Fruit fly (Drosophila melanogaster) whole organism, embryonic: ENCODE measurements around the gene Vps29.

ENCODE experiments used
- Atf3 ChIP-seq: fragments of 200-800 bp; sonication (Bioruptor generic); optimal IDR thresholded peaks from 3 replicates; lab custom pipeline; 2016; ENCODE audit warnings: missing biosample characterization, missing genetic modification characterization
- Awh ChIP-seq: fragments of 200-800 bp; sonication (Bioruptor generic); IDR thresholded peaks from 2 replicates; pipeline ENCODE4, ENCODE4 v1.3.6; 2022; ENCODE audit warnings: missing biosample characterization, missing genetic modification characterization
- B-H1 ChIP-seq: fragments of 200-800 bp; sonication (Bioruptor generic); IDR thresholded peaks from 3 replicates; pipeline ENCODE4 v1.3.6; 2022; ENCODE audit warnings: missing biosample characterization, missing genetic modification characterization
- Bteb2 ChIP-seq: fragments of 200-800 bp; sonication (Bioruptor generic); optimal IDR thresholded peaks from 2 replicates; lab custom pipeline; 2016; ENCODE audit warnings: missing biosample characterization, missing genetic modification characterization
- CG11696 ChIP-seq: fragments of 200-800 bp; sonication (Bioruptor generic); IDR thresholded peaks from 2 replicates; pipeline ENCODE4 v1.3.6; 2022; ENCODE audit warnings: missing biosample characterization, missing genetic modification characterization
- CG14667 ChIP-seq: fragments of 200-800 bp; sonication (Bioruptor generic); IDR thresholded peaks from 2 replicates; pipeline ENCODE4 v1.3.6; 2022; ENCODE audit warnings: missing biosample characterization, missing genetic modification characterization
- CG1603 ChIP-seq: fragments of 200-800 bp; sonication (Bioruptor generic); optimal IDR thresholded peaks from 2 replicates; lab custom pipeline; 2019; ENCODE audit warnings: missing biosample characterization, mild to moderate bottlenecking, missing genetic modification characterization, moderate library complexity
- CG1647 ChIP-seq: fragments of 200-800 bp; sonication (Bioruptor generic); optimal IDR thresholded peaks from 3 replicates; lab custom pipeline; 2016; ENCODE audit warnings: missing biosample characterization, missing genetic modification characterization
- CG16815 ChIP-seq: fragments of 200-800 bp; sonication (Bioruptor generic); optimal IDR thresholded peaks from 3 replicates; lab custom pipeline; 2017; ENCODE audit warnings: missing biosample characterization, mild to moderate bottlenecking, missing genetic modification characterization
- CG17612 ChIP-seq: fragments of 200-800 bp; sonication (Bioruptor generic); IDR thresholded peaks from 2 replicates; pipeline ENCODE4 v1.3.6; 2022; ENCODE audit warnings: missing biosample characterization, missing genetic modification characterization
- CG18011 ChIP-seq: fragments of 200-800 bp; sonication (Bioruptor generic); optimal IDR thresholded peaks from 2 replicates; lab custom pipeline; 2017; ENCODE audit warnings: missing biosample characterization, missing genetic modification characterization, mild to moderate bottlenecking, moderate library complexity, missing genotype
- CG2875 ChIP-seq: fragments of 200-800 bp; sonication (Bioruptor generic); optimal IDR thresholded peaks from 2 replicates; lab custom pipeline; 2017; ENCODE audit warnings: missing biosample characterization, mild to moderate bottlenecking, missing genetic modification characterization, missing genetic modification reagents
- CG31388 ChIP-seq: fragments of 200-800 bp; sonication (Bioruptor generic); optimal IDR thresholded peaks from 2 replicates; lab custom pipeline; 2016; ENCODE audit warnings: missing biosample characterization, missing genetic modification characterization
- CG3281 ChIP-seq: fragments of 200-800 bp; sonication (Bioruptor generic); optimal IDR thresholded peaks from 3 replicates; lab custom pipeline; 2017; ENCODE audit warnings: missing biosample characterization, mild to moderate bottlenecking, missing genetic modification characterization
- CG4707 ChIP-seq: fragments of 200-800 bp; sonication (Bioruptor generic); optimal IDR thresholded peaks from 2 replicates; lab custom pipeline; 2018; ENCODE audit warnings: missing biosample characterization, mild to moderate bottlenecking, missing genetic modification characterization, moderate library complexity
- CG6175 ChIP-seq: fragments of 200-800 bp; sonication (Bioruptor generic); IDR thresholded peaks from 3 replicates; pipeline ENCODE4 v1.3.6; 2022; ENCODE audit warnings: missing biosample characterization, missing genetic modification characterization
- CG7963 ChIP-seq: fragments of 200-800 bp; sonication (Bioruptor generic); IDR thresholded peaks from 3 replicates; pipeline ENCODE4 v1.3.6; 2022; ENCODE audit warnings: missing biosample characterization, missing genetic modification characterization; ENCODE audit not compliant: partially characterized antibody
- CG8290 ChIP-seq, 3 experiments: fragments of 200-800 bp; sonication (Bioruptor generic); optimal IDR thresholded peaks; 2 replicates each; lab custom pipeline; 2016 to 2019; ENCODE audit warnings: missing biosample characterization in 3 of 3, missing genetic modification characterization in 3 of 3, mild to moderate bottlenecking in 2 of 3, moderate library complexity in 1 of 3
- Dip3 ChIP-seq: fragments of 200-800 bp; sonication (Bioruptor generic); optimal IDR thresholded peaks from 3 replicates; lab custom pipeline; 2016; ENCODE audit warnings: missing biosample characterization, missing genetic modification characterization
- Doc3 ChIP-seq: fragments of 200-800 bp; sonication (Bioruptor generic); IDR thresholded peaks from 3 replicates; pipeline ENCODE4 v1.3.6; 2022; ENCODE audit warnings: missing biosample characterization, missing genetic modification characterization; ENCODE audit not compliant: partially characterized antibody
- Drgx ChIP-seq: fragments of 200-800 bp; sonication (Bioruptor generic); IDR thresholded peaks from 2 replicates; pipeline ENCODE4 v1.3.6; 2022; ENCODE audit warnings: missing biosample characterization, missing genetic modification characterization
- E2f1 ChIP-seq: fragments of 200-800 bp; sonication (Bioruptor generic); IDR thresholded peaks from 2 replicates; pipeline ENCODE4 v1.3.6; 2022; ENCODE audit warnings: missing biosample characterization, missing genetic modification characterization
- Hmr ChIP-seq: fragments of 200-800 bp; sonication (Bioruptor generic); optimal IDR thresholded peaks from 3 replicates; lab custom pipeline; 2017; ENCODE audit warnings: mild to moderate bottlenecking, missing biosample characterization, missing genetic modification reagents, missing genetic modification characterization
- NC2α ChIP-seq: fragments of 200-800 bp; sonication (Bioruptor generic); optimal IDR thresholded peaks from 2 replicates; lab custom pipeline; 2016; ENCODE audit warnings: missing biosample characterization, missing genetic modification characterization
- Nf-YB ChIP-seq: fragments of 200-800 bp; sonication (Bioruptor generic); optimal IDR thresholded peaks from 3 replicates; lab custom pipeline; 2019; ENCODE audit warnings: missing biosample characterization, mild to moderate bottlenecking, missing genetic modification characterization, moderate library complexity
- Oaz ChIP-seq: fragments of 200-800 bp; sonication (Bioruptor generic); IDR thresholded peaks from 2 replicates; pipeline ENCODE4 v1.3.6; 2022; ENCODE audit warnings: missing biosample characterization, missing genetic modification characterization
- Optix ChIP-seq: fragments of 200-800 bp; sonication (Bioruptor generic); IDR thresholded peaks from 3 replicates; pipeline ENCODE4 v1.3.6; 2022; ENCODE audit warnings: missing biosample characterization, missing genetic modification characterization
- Pdp1 ChIP-seq, 2 experiments: fragments of 200-800 bp; sonication (Bioruptor generic); optimal IDR thresholded peaks; 3 replicates each; lab custom pipeline; 2016; ENCODE audit warnings: missing biosample characterization in 2 of 2, missing genetic modification characterization in 2 of 2, mild to moderate bottlenecking in 1 of 2, moderate library complexity in 1 of 2
- Sry-δ ChIP-seq: fragments of 200-800 bp; sonication (Bioruptor generic); optimal IDR thresholded peaks from 2 replicates; lab custom pipeline; 2016; ENCODE audit warnings: missing biosample characterization, missing genetic modification characterization
- Ssrp ChIP-seq: fragments of 200-800 bp; sonication (Bioruptor generic); optimal IDR thresholded peaks from 2 replicates; lab custom pipeline; 2018; ENCODE audit warnings: missing biosample characterization, mild to moderate bottlenecking, missing genetic modification characterization, moderate library complexity
- TFAM ChIP-seq: fragments of 200-800 bp; sonication (Bioruptor generic); optimal IDR thresholded peaks from 2 replicates; lab custom pipeline; 2017; ENCODE audit warnings: missing biosample characterization, missing genetic modification characterization, inconsistent platforms
- ase ChIP-seq: fragments of 200-800 bp; sonication (Bioruptor generic); IDR thresholded peaks from 3 replicates; pipeline ENCODE4 v1.3.6; 2022; ENCODE audit warnings: missing biosample characterization, missing genetic modification characterization
- bigmax ChIP-seq: fragments of 200-800 bp; sonication (Bioruptor generic); optimal IDR thresholded peaks from 2 replicates; lab custom pipeline; 2018; ENCODE audit warnings: missing biosample characterization, mild to moderate bottlenecking, missing genetic modification characterization
- chif ChIP-seq, 2 experiments: fragments of 200-800 bp; sonication (Bioruptor generic); optimal IDR thresholded peaks; 3 replicates each; lab custom pipeline; 2016; ENCODE audit warnings: missing biosample characterization in 2 of 2, missing genetic modification characterization in 2 of 2
- chn ChIP-seq: fragments of 200-800 bp; sonication (Bioruptor generic); optimal IDR thresholded peaks from 2 replicates; lab custom pipeline; 2016; ENCODE audit warnings: missing biosample characterization, missing genetic modification characterization
- ci ChIP-seq: fragments of 200-800 bp; sonication (Bioruptor generic); IDR thresholded peaks from 3 replicates; pipeline ENCODE4 v1.3.6; 2022; ENCODE audit warnings: missing biosample characterization, missing genetic modification characterization
- cwo ChIP-seq: fragments of 200-800 bp; sonication (Bioruptor generic); optimal IDR thresholded peaks from 3 replicates; lab custom pipeline; 2017; ENCODE audit warnings: missing biosample characterization, missing genetic modification characterization, mild to moderate bottlenecking, moderate library complexity, missing genetic modification reagents
- dan ChIP-seq: fragments of 200-800 bp; sonication (Bioruptor generic); IDR thresholded peaks from 2 replicates; pipeline ENCODE4 v1.3.6; 2022; ENCODE audit warnings: missing biosample characterization, missing genetic modification characterization
- dmrt11E ChIP-seq: fragments of 200-800 bp; sonication (Bioruptor generic); optimal IDR thresholded peaks from 3 replicates; lab custom pipeline; 2018; ENCODE audit warnings: missing biosample characterization, mild to moderate bottlenecking, missing genetic modification characterization, moderate library complexity
- esg ChIP-seq: fragments of 200-800 bp; sonication (Bioruptor generic); conservative IDR thresholded peaks from 2 replicates; pipeline ENCODE4 v1.3.6; 2022; ENCODE audit warnings: missing biosample characterization, missing genetic modification characterization
- gem ChIP-seq: fragments of 200-800 bp; sonication (Bioruptor generic); optimal IDR thresholded peaks from 2 replicates; lab custom pipeline; 2019; ENCODE audit warnings: missing biosample characterization, mild to moderate bottlenecking, missing genetic modification characterization, moderate library complexity
- ham ChIP-seq: fragments of 200-800 bp; sonication (Bioruptor generic); IDR thresholded peaks from 2 replicates; pipeline ENCODE4 v1.3.6; 2022; ENCODE audit warnings: missing biosample characterization, missing genetic modification characterization
- pfk ChIP-seq: fragments of 200-800 bp; sonication (Bioruptor generic); optimal IDR thresholded peaks from 2 replicates; lab custom pipeline; 2018; ENCODE audit warnings: missing biosample characterization, mild to moderate bottlenecking, missing genetic modification characterization, moderate library complexity
- pum ChIP-seq: fragments of 200-800 bp; sonication (Bioruptor generic); optimal IDR thresholded peaks from 2 replicates; lab custom pipeline; 2016; ENCODE audit warnings: missing biosample characterization, missing genetic modification characterization
- seq ChIP-seq: fragments of 200-800 bp; sonication (Bioruptor generic); IDR thresholded peaks from 2 replicates; pipeline ENCODE4 v1.3.6; 2022; ENCODE audit warnings: missing biosample characterization, missing genetic modification characterization
- sim ChIP-seq: fragments of 200-800 bp; sonication (Bioruptor generic); IDR thresholded peaks from 2 replicates; pipeline ENCODE4 v1.3.6; 2022; ENCODE audit warnings: missing biosample characterization, missing genetic modification characterization
- slp2 ChIP-seq: fragments of 200-800 bp; sonication (Bioruptor generic); optimal IDR thresholded peaks from 2 replicates; lab custom pipeline; 2016; ENCODE audit warnings: missing biosample characterization, missing genetic modification characterization
- so ChIP-seq: fragments of 200-800 bp; sonication (Bioruptor generic); IDR thresholded peaks from 3 replicates; pipeline ENCODE4 v1.3.6; 2022; ENCODE audit warnings: missing biosample characterization, missing genetic modification characterization
- tup ChIP-seq: fragments of 200-800 bp; sonication (Bioruptor generic); optimal IDR thresholded peaks from 2 replicates; lab custom pipeline; 2016; ENCODE audit warnings: missing biosample characterization, mild to moderate bottlenecking, missing genetic modification characterization, moderate library complexity
- wor ChIP-seq: fragments of 200-800 bp; sonication (Bioruptor generic); IDR thresholded peaks from 2 replicates; pipeline ENCODE4 v1.3.6; 2022; ENCODE audit warnings: missing biosample characterization, missing genetic modification characterization

The Vps29 gene

dm6 chr2L:1123078-1123818 is 27.3 kb upstream of the Vps29 start (continued):
- TF ChIP-seq Bteb2 (GFP tag; lab: Kevin White, UChicago) (no peak), Hmr (no peak), CG4707 (peak; percentile 55), CG16815 (no peak), cwo (peak; percentile 29), CG18011 (GFP tag; lab: Kevin White, UChicago) (no peak), CG7963 (GFP tag; lab: Robert Waterston, UW) (no peak), Awh (GFP tag; lab: Robert Waterston, UW) (no peak), TFAM (no peak), Dip3 (GFP tag; lab: Kevin White, UChicago) (no peak), CG3281 (GFP tag; lab: Kevin White, UChicago) (no peak), tup (GFP tag; lab: Kevin White, UChicago) (no peak), Pdp1 (GFP tag; optimal IDR thresholded peaks at IDR 0.05; lab: Kevin White, UChicago) (peak in 1 of 2 experiments; percentile 44), Doc3 (GFP tag; lab: Robert Waterston, UW) (no peak), so (GFP tag; lab: Robert Waterston, UW) (no peak), CG8290 (GFP tag; optimal IDR thresholded peaks at IDR 0.05; lab: Kevin White, UChicago) (no peak), CG8290 (tag; optimal IDR thresholded peaks at IDR 0.05; lab: Kevin White, UChicago) (peak in 1 of 2 experiments; percentile 53), CG31388 (GFP tag; lab: Kevin White, UChicago) (no peak), CG2875 (GFP tag; lab: Kevin White, UChicago) (peak; percentile 81), CG1603 (tag; lab: Kevin White, UChicago) (peak; percentile 50), dan (GFP tag; lab: Robert Waterston, UW) (no peak), bigmax (GFP tag; lab: Kevin White, UChicago) (no peak), B-H1 (GFP tag; lab: Robert Waterston, UW) (no peak), sim (no peak), Optix (GFP tag; lab: Robert Waterston, UW) (no peak), dmrt11E (tag; lab: Kevin White, UChicago) (peak; percentile 84), CG11696 (GFP tag; lab: Robert Waterston, UW) (no peak), Atf3 (GFP tag; lab: Kevin White, UChicago) (no peak), pum (GFP tag; lab: Kevin White, UChicago) (no peak), ase (GFP tag; lab: Robert Waterston, UW) (no peak), CG1647 (GFP tag; lab: Kevin White, UChicago) (no peak), E2f1 (GFP tag; lab: Robert Waterston, UW) (no peak), gem (tag; lab: Kevin White, UChicago) (peak; percentile 72), Drgx (GFP tag; lab: Robert Waterston, UW) (no peak), wor (GFP tag; lab: Robert Waterston, UW) (no peak), pfk (GFP tag; lab: Kevin White, UChicago) (no peak), CG6175 (GFP tag; lab: Robert Waterston, UW) (no peak), Oaz (GFP tag; lab: Robert Waterston, UW) (no peak), ci (GFP tag; lab: Robert Waterston, UW) (no peak), slp2 (GFP tag; lab: Kevin White, UChicago) (no peak), CG14667 (GFP tag; lab: Robert Waterston, UW) (no peak), seq (GFP tag; lab: Robert Waterston, UW) (no peak), ham (GFP tag; lab: Robert Waterston, UW) (no peak), Ssrp (tag; lab: Kevin White, UChicago) (no peak), Sry-δ (GFP tag; lab: Kevin White, UChicago) (no peak), esg (GFP tag; lab: Robert Waterston, UW) (no peak), Nf-YB (peak; percentile 29), NC2α (no peak), CG17612 (GFP tag; lab: Robert Waterston, UW) (no peak), chif (GFP tag; optimal IDR thresholded peaks at IDR 0.05; lab: Kevin White, UChicago) (no peak), chn (GFP tag; lab: Kevin White, UChicago) (no peak)
